Worm (Caenorhabditis elegans) whole organism, young adult: Measurements from ENCODE around the gene Y43F8B.15.

ENCODE experiments used
- C06A6.2 ChIP-seq: fragments of 200-800 bp; sonication (Bioruptor generic); conservative IDR thresholded peaks from 2 replicates; pipeline ENCODE4 v1.3.6; 2022; ENCODE audit warnings: missing genetic modification characterization, missing compliant biosample characterization
- F10E7.11 ChIP-seq: sonication (generic microtip); optimal IDR thresholded peaks from 2 replicates; lab custom pipeline; 2017; ENCODE audit warnings: mild to moderate bottlenecking, missing genetic modification characterization, moderate library complexity, missing compliant biosample characterization
- F57C9.4 ChIP-seq: sonication (generic microtip); optimal IDR thresholded peaks from 2 replicates; lab custom pipeline; 2017; ENCODE audit warnings: mild to moderate bottlenecking, missing genetic modification characterization, missing compliant biosample characterization
- T07F8.4 ChIP-seq: sonication (generic microtip); optimal IDR thresholded peaks from 2 replicates; lab custom pipeline; 2016; ENCODE audit warnings: mild to moderate bottlenecking, missing genetic modification characterization, moderate library complexity, missing compliant biosample characterization
- ZK185.1 ChIP-seq: sonication (generic microtip); optimal IDR thresholded peaks from 2 replicates; lab custom pipeline; 2016; ENCODE audit warnings: mild to moderate bottlenecking, missing genetic modification characterization, missing compliant biosample characterization; ENCODE audit not compliant: poor library complexity, severe bottlenecking
- akir-1 ChIP-seq: fragments of 200-800 bp; sonication (Bioruptor generic); optimal IDR thresholded peaks from 2 replicates; lab custom pipeline; 2018; ENCODE audit warnings: mild to moderate bottlenecking, missing genetic modification characterization, moderate library complexity, missing compliant biosample characterization
- aptf-2 ChIP-seq: fragments of 200-800 bp; sonication (Bioruptor generic); conservative IDR thresholded peaks from 2 replicates; pipeline ENCODE4 v1.3.6; 2022; ENCODE audit warnings: missing genetic modification reagents, missing genetic modification characterization, missing compliant biosample characterization
- aptf-3 ChIP-seq: fragments of 200-800 bp; sonication (Bioruptor generic); IDR thresholded peaks from 2 replicates; pipeline ENCODE4 v1.3.6; 2022; ENCODE audit warnings: missing genetic modification characterization, missing compliant biosample characterization
- attf-6 ChIP-seq: fragments of 200-800 bp; sonication (Bioruptor generic); IDR thresholded peaks from 2 replicates; pipeline ENCODE4 v1.3.6; 2022; ENCODE audit warnings: missing genetic modification reagents, missing genetic modification characterization, missing compliant biosample characterization
- bed-2 ChIP-seq: fragments of 200-800 bp; sonication (Bioruptor generic); IDR thresholded peaks from 2 replicates; pipeline ENCODE4 v1.3.6; 2022; ENCODE audit warnings: missing genetic modification reagents, missing genetic modification characterization, missing compliant biosample characterization
- cebp-1 ChIP-seq, 2 experiments: fragments of 200-800 bp in 1 of 2; sonication (Bioruptor generic) in 1 of 2; sonication (generic microtip) in 1 of 2; IDR thresholded peaks in 1 of 2; optimal IDR thresholded peaks in 1 of 2; 2 replicates each; pipeline versions ENCODE4 v1.3.6 to Lab custom; 2017 to 2022; ENCODE audit warnings: missing compliant biosample characterization in 2 of 2, missing genetic modification characterization in 2 of 2, mild to moderate bottlenecking in 1 of 2, missing genetic modification reagents in 1 of 2, moderate library complexity in 1 of 2
- cebp-2 ChIP-seq: fragments of 200-800 bp; sonication (Bioruptor generic); IDR thresholded peaks from 2 replicates; pipeline ENCODE4 v1.3.6; 2022; ENCODE audit warnings: missing genetic modification characterization, missing compliant biosample characterization
- ceh-40 ChIP-seq: fragments of 200-800 bp; sonication (Bioruptor generic); IDR thresholded peaks from 2 replicates; pipeline ENCODE4 v1.3.6; 2022; ENCODE audit warnings: missing genetic modification characterization, missing compliant biosample characterization
- dox-1 ChIP-seq: fragments of 200-800 bp; sonication (Bioruptor generic); IDR thresholded peaks from 2 replicates; pipeline ENCODE4 v1.3.6; 2022; ENCODE audit warnings: missing genetic modification reagents, missing genetic modification characterization, missing compliant biosample characterization
- dpl-1 ChIP-seq: fragments of 150-350 bp; optimal IDR thresholded peaks from 2 replicates; lab custom pipeline; 2014; ENCODE audit warnings: missing biosample characterization, missing genetic modification reagents, missing genetic modification characterization
- efl-1 ChIP-seq: fragments of 150-350 bp; optimal IDR thresholded peaks from 2 replicates; lab custom pipeline; 2014; ENCODE audit warnings: missing biosample characterization, missing genetic modification reagents, missing genetic modification characterization
- egl-44 ChIP-seq: fragments of 200-800 bp; sonication (Bioruptor generic); IDR thresholded peaks from 2 replicates; pipeline ENCODE4 v1.3.6; 2022; ENCODE audit warnings: missing genetic modification reagents, missing genetic modification characterization, missing compliant biosample characterization
- egrh-3 ChIP-seq: fragments of 200-800 bp; sonication (Bioruptor generic); IDR thresholded peaks from 2 replicates; pipeline ENCODE4 v1.3.6; 2022; ENCODE audit warnings: missing genetic modification reagents, missing genetic modification characterization, missing compliant biosample characterization
- hmg-20 ChIP-seq: fragments of 200-800 bp; sonication (Bioruptor generic); IDR thresholded peaks from 2 replicates; pipeline ENCODE4 v1.3.6; 2022; ENCODE audit warnings: missing genetic modification reagents, missing genetic modification characterization, missing compliant biosample characterization
- lag-1 ChIP-seq: fragments of 200-800 bp; sonication (Bioruptor generic); IDR thresholded peaks from 2 replicates; pipeline ENCODE4 v1.3.6; 2022; ENCODE audit warnings: missing genetic modification reagents, missing genetic modification characterization, missing compliant biosample characterization
- let-607 ChIP-seq, 2 experiments: fragments of 200-800 bp in 1 of 2; sonication (Bioruptor generic) in 1 of 2; sonication (generic microtip) in 1 of 2; optimal IDR thresholded peaks; 2 replicates each; lab custom pipeline; 2016 to 2018; ENCODE audit warnings: mild to moderate bottlenecking in 2 of 2, missing compliant biosample characterization in 2 of 2, missing genetic modification characterization in 2 of 2, moderate library complexity in 2 of 2, missing genotype in 1 of 2
- lsl-1 ChIP-seq: fragments of 200-800 bp; sonication (Bioruptor generic); optimal IDR thresholded peaks from 2 replicates; lab custom pipeline; 2018; ENCODE audit warnings: mild to moderate bottlenecking, missing genetic modification characterization, moderate library complexity, missing compliant biosample characterization
- lsy-27 ChIP-seq: sonication (generic microtip); optimal IDR thresholded peaks from 2 replicates; lab custom pipeline; 2017; ENCODE audit warnings: missing genetic modification characterization, mild to moderate bottlenecking, missing compliant biosample characterization, antibody characterized with exemption, missing genotype, borderline replicate concordance; ENCODE audit not compliant: insufficient read depth
- mcd-1 ChIP-seq: fragments of 200-800 bp; sonication (Bioruptor generic); IDR thresholded peaks from 2 replicates; pipeline ENCODE4 v1.3.6; 2022; ENCODE audit warnings: missing genetic modification reagents, missing genetic modification characterization, missing compliant biosample characterization
- mes-4 ChIP-seq: sonication (generic microtip); optimal IDR thresholded peaks from 2 replicates; lab custom pipeline; 2016; ENCODE audit warnings: missing genotype, missing genetic modification characterization, missing compliant biosample characterization
- nfyb-1 ChIP-seq: fragments of 200-800 bp; sonication (Bioruptor generic); IDR thresholded peaks from 2 replicates; pipeline ENCODE4 v1.3.6; 2022; ENCODE audit warnings: missing genetic modification reagents, missing genetic modification characterization, missing compliant biosample characterization
- nhr-179 ChIP-seq: sonication (generic microtip); optimal IDR thresholded peaks from 2 replicates; lab custom pipeline; 2016; ENCODE audit warnings: mild to moderate bottlenecking, missing genetic modification characterization, missing compliant biosample characterization
- rcor-1 ChIP-seq: fragments of 200-800 bp; sonication (Bioruptor generic); IDR thresholded peaks from 2 replicates; pipeline ENCODE4 v1.3.6; 2022; ENCODE audit warnings: missing genetic modification reagents, missing genetic modification characterization, missing compliant biosample characterization
- rec-8 ChIP-seq, 2 experiments: sonication (generic microtip); optimal IDR thresholded peaks; 2 replicates each; lab custom pipeline; 2016; ENCODE audit warnings: mild to moderate bottlenecking in 2 of 2, missing genetic modification characterization in 2 of 2, missing genetic modification reagents in 2 of 2, missing genotype in 2 of 2, missing biosample characterization in 1 of 2, missing compliant biosample characterization in 1 of 2, moderate library complexity in 1 of 2
- sea-2 ChIP-seq: fragments of 200-800 bp; sonication (Bioruptor generic); IDR thresholded peaks from 2 replicates; pipeline ENCODE4 v1.3.6; 2022; ENCODE audit warnings: missing genetic modification characterization, missing compliant biosample characterization
- snpc-3.4 ChIP-seq: sonication (generic microtip); optimal IDR thresholded peaks from 2 replicates; lab custom pipeline; 2017; ENCODE audit warnings: missing genetic modification characterization, mild to moderate bottlenecking, missing compliant biosample characterization, antibody characterized with exemption, moderate library complexity, missing genotype, missing genetic modification reagents
- tbx-9 ChIP-seq: sonication (generic microtip); optimal IDR thresholded peaks from 2 replicates; lab custom pipeline; 2016; ENCODE audit warnings: borderline replicate concordance, missing genetic modification characterization, inconsistent platforms, missing compliant biosample characterization
- xnd-1 ChIP-seq: sonication (generic microtip); optimal IDR thresholded peaks from 2 replicates; lab custom pipeline; 2016; ENCODE audit warnings: missing genotype, missing genetic modification reagents, missing genetic modification characterization, missing compliant biosample characterization
- zfh-2 ChIP-seq: fragments of 200-800 bp; sonication (Bioruptor generic); conservative IDR thresholded peaks from 2 replicates; pipeline ENCODE4 v1.3.6; 2022; ENCODE audit warnings: missing genetic modification reagents, missing genetic modification characterization, missing compliant biosample characterization
- zim-3 ChIP-seq: sonication (generic microtip); optimal IDR thresholded peaks from 2 replicates; lab custom pipeline; 2017; ENCODE audit warnings: mild to moderate bottlenecking, missing genetic modification characterization, moderate library complexity, missing compliant biosample characterization
- ztf-3 ChIP-seq: fragments of 200-800 bp; sonication (Bioruptor generic); optimal IDR thresholded peaks from 2 replicates; lab custom pipeline; 2018; ENCODE audit warnings: mild to moderate bottlenecking, missing genetic modification characterization, missing compliant biosample characterization
- ztf-6 ChIP-seq: fragments of 200-800 bp; sonication (Bioruptor generic); IDR thresholded peaks from 2 replicates; pipeline ENCODE4 v1.3.6; 2022; ENCODE audit warnings: missing genetic modification reagents, missing genetic modification characterization, missing compliant biosample characterization

The Y43F8B.15 gene

ce11 chrV:19462020-19462419 is at the start of gene Y43F8B.15:
TSS of gene Y43F8B.15 (minus strand) at chrV:19462120.
- TF ChIP-seq sea-2 (GFP tag; lab: Robert Waterston, UW) (no peak), efl-1 (no peak), rcor-1 (GFP tag; lab: Robert Waterston, UW) (no peak), akir-1 (GFP tag; lab: Kevin White, UChicago) (no peak), C06A6.2 (GFP tag; lab: Robert Waterston, UW) (no peak), T07F8.4 (tag; lab: Kevin White, UChicago) (no peak), ceh-40 (GFP tag; lab: Robert Waterston, UW) (no peak), ztf-6 (no peak), attf-6 (no peak), egl-44 (no peak), cebp-1 (GFP tag; IDR thresholded peaks at IDR 0.05; lab: Robert Waterston, UW) (no peak), cebp-1 (tag; optimal IDR thresholded peaks at IDR 0.05; lab: Kevin White, UChicago) (no peak), let-607 (tag; optimal IDR thresholded peaks at IDR 0.05; lab: Kevin White, UChicago) (no peak), snpc-3.4 (tag; lab: Kevin White, UChicago) (no peak), dpl-1 (GFP tag; lab: Kevin White, UChicago) (no peak), nhr-179 (tag; lab: Kevin White, UChicago) (no peak), bed-2 (GFP tag; lab: Robert Waterston, UW) (no peak), zim-3 (tag; lab: Kevin White, UChicago) (no peak), cebp-2 (GFP tag; lab: Robert Waterston, UW) (no peak), lsy-27 (no peak), F10E7.11 (tag; lab: Kevin White, UChicago) (no peak)

ce11 chrV:19510925-19511324 is 49.0 kb upstream of the Y43F8B.15 start:
- no peak for TF ChIP-seq F57C9.4 (tag; lab: Kevin White, UChicago)
- TF ChIP-seq zfh-2 = peak; percentile 72; the same call in 1 of the 2 replicates

DNA sequence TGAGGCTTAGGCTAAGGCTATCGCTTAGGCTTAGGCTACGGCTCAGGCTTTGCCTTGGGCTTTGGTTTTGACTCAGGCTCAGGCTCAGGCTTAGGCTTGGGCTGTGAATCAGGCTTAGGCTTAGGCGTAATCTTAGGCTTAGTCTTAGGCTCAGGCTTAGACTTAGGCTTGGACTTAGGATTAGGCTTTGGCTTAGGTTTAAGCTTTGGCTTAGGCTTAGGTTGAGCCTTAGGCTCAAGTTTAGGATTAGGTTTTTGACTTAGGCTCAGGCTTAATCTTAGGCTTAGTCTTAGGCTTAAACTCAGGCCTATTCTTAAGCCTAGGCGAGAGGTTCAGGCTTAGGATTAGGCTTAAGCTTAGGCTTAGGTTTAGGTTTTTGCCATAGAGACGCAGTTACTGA is 48.4 kb upstream of the Y43F8B.15 start:
- TF ChIP-seq nfyb-1 (no peak), ZK185.1 (tag; lab: Kevin White, UChicago) (no peak), lag-1 (GFP tag; lab: Robert Waterston, UW) (no peak), tbx-9 (tag; lab: Kevin White, UChicago) (no peak), xnd-1 (no peak), egl-44 (no peak), efl-1 (no peak), rec-8 (tag; optimal IDR thresholded peaks at IDR 0.05; lab: Kevin White, UChicago) (no peak), mes-4 (tag; lab: Kevin White, UChicago) (no peak), lsl-1 (GFP tag; lab: Kevin White, UChicago) (no peak), ztf-3 (GFP tag; lab: Kevin White, UChicago) (no peak), dox-1 (GFP tag; lab: Robert Waterston, UW) (no peak), mcd-1 (GFP tag; lab: Robert Waterston, UW) (no peak), F10E7.11 (tag; lab: Kevin White, UChicago) (no peak), egrh-3 (GFP tag; lab: Robert Waterston, UW) (no peak), hmg-20 (no peak), aptf-2 (GFP tag; lab: Robert Waterston, UW) (no peak), aptf-3 (GFP tag; lab: Robert Waterston, UW) (no peak), C06A6.2 (GFP tag; lab: Robert Waterston, UW) (no peak), F57C9.4 (tag; lab: Kevin White, UChicago) (no peak)
